Fruit fly (Drosophila melanogaster): ENCODE data around the gene CG12974.

DNA sequence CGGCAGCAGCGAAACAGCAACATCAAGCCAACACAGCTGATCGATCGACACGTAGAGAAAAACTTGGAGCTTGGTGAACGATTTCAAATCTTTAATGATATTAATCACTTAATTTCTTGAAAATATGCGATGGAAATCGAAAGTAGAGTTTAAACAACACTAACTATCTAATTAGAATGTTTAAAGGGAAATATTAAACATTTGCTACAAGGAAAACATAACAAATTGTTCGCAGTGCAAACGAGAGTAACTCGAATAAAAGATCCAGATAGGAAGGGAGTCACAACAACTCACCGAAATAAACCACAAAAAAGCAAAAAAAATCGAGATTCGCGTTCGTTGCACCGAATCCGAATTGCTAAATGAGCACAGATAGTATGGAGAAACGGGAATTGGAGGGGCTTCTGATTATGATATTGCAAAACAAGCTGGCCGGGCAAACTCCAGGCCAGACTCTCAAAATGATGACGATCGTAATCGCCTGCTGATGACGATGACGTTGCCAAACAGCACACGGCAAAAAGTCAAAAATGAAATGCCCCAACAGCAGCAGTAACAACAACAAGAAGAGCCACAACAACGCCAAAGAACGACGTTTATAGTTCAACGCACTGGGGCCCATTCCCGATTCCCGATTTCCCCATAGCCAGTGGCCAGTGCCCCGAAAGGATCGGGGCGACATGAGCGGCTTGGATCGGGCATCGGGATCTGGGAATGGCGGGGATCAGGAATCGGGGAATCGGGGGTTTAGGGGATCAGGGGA is 31.8 kb downstream of the CG12974 start:
- TF ChIP-seq CTCF (optimal IDR thresholded peaks at IDR 0.05), result no peak
- TF ChIP-seq CG8478 (optimal IDR thresholded peaks at IDR 0.05), result no peak
